Fruit fly (Drosophila melanogaster): ENCODE data around the gene Prp5.

Gene Prp5

dm6 chrX:15342017-15342416 is 3.0 kb upstream of the Prp5 start, which contains the start of gene CG9123:
Gene CG9123 (minus strand): TSS chrX:15342117.
- TF ChIP-seq CTCF (optimal IDR thresholded peaks at IDR 0.05) = no peak

- TF ChIP-seq CG8478 (optimal IDR thresholded peaks at IDR 0.05) = no peak
- TF ChIP-seq CTCF (optimal IDR thresholded peaks at IDR 0.05) = peak in 1 of 2 experiments; percentile 2
Observed at dm6 chrX:15352692-15353091, 7.7 kb downstream of the Prp5 start.

- TF ChIP-seq CG8478 (optimal IDR thresholded peaks at IDR 0.05) (no peak), CTCF (optimal IDR thresholded peaks at IDR 0.05) (peak; percentile 89 to 90)
Observed at dm6 chrX:15353654-15354053, 8.7 kb downstream of the Prp5 start.

dm6 chrX:15356410-15356809 is 11.4 kb downstream of the Prp5 start:
- TF ChIP-seq CTCF (optimal IDR thresholded peaks at IDR 0.05) (peak; percentile 16 to 35), CG8478 (optimal IDR thresholded peaks at IDR 0.05) (no peak)

- no peak for TF ChIP-seq CTCF (optimal IDR thresholded peaks at IDR 0.05)
- no peak for TF ChIP-seq CG8478 (optimal IDR thresholded peaks at IDR 0.05)
Observed at dm6 chrX:15360961-15361360, 16.0 kb downstream of the Prp5 start, which contains the start of gene Pp1-13C. Gene Pp1-13C (minus strand): TSS chrX:15361061.

- TF ChIP-seq CTCF (optimal IDR thresholded peaks at IDR 0.05) (no peak), CG8478 (optimal IDR thresholded peaks at IDR 0.05) (no peak)
Observed at dm6 chrX:15363649-15364048, 18.7 kb downstream of the Prp5 start.

dm6 chrX:15364467-15364866 is 19.5 kb downstream of the Prp5 start:
- TF ChIP-seq CG8478 (optimal IDR thresholded peaks at IDR 0.05) = no peak
- no peak for TF ChIP-seq CTCF (optimal IDR thresholded peaks at IDR 0.05)

dm6 chrX:15370103-15370502 is 25.1 kb downstream of the Prp5 start:
- TF ChIP-seq CTCF (optimal IDR thresholded peaks at IDR 0.05) (no peak), CG8478 (optimal IDR thresholded peaks at IDR 0.05) (no peak)

dm6 chrX:15379014-15379491 is 34.1 kb downstream of the Prp5 start, which contains the start of gene acj6:
Gene acj6 (minus strand): TSS chrX:15379064.
- no peak for TF ChIP-seq CG8478 (optimal IDR thresholded peaks at IDR 0.05)
- TF ChIP-seq CTCF (optimal IDR thresholded peaks at IDR 0.05) = no peak

dm6 chrX:15380207-15380606 is 35.2 kb downstream of the Prp5 start:
- TF ChIP-seq CG8478 (optimal IDR thresholded peaks at IDR 0.05) (no peak), CTCF (optimal IDR thresholded peaks at IDR 0.05) (peak in 1 of 2 experiments; percentile 71)

- TF ChIP-seq CTCF (optimal IDR thresholded peaks at IDR 0.05) (no peak), CG8478 (optimal IDR thresholded peaks at IDR 0.05) (no peak)
Observed at dm6 chrX:15383513-15384373, 38.8 kb downstream of the Prp5 start.

dm6 chrX:15385176-15386056 is 40.4 kb downstream of the Prp5 start, which contains the start of gene CG9164:
Gene CG9164 (minus strand): TSS chrX:15385441.
- no peak for TF ChIP-seq CG8478 (optimal IDR thresholded peaks at IDR 0.05)
- TF ChIP-seq CTCF (optimal IDR thresholded peaks at IDR 0.05) = peak in 1 of 2 experiments; percentile 39

- TF ChIP-seq CTCF (optimal IDR thresholded peaks at IDR 0.05) (no peak), CG8478 (optimal IDR thresholded peaks at IDR 0.05) (no peak)
Observed at dm6 chrX:15387344-15387743, 42.4 kb downstream of the Prp5 start.

Measured in S2 (cell line).